Fruit fly (Drosophila melanogaster): ENCODE results near the gene CG2444.

CG2444 gene

DNA sequence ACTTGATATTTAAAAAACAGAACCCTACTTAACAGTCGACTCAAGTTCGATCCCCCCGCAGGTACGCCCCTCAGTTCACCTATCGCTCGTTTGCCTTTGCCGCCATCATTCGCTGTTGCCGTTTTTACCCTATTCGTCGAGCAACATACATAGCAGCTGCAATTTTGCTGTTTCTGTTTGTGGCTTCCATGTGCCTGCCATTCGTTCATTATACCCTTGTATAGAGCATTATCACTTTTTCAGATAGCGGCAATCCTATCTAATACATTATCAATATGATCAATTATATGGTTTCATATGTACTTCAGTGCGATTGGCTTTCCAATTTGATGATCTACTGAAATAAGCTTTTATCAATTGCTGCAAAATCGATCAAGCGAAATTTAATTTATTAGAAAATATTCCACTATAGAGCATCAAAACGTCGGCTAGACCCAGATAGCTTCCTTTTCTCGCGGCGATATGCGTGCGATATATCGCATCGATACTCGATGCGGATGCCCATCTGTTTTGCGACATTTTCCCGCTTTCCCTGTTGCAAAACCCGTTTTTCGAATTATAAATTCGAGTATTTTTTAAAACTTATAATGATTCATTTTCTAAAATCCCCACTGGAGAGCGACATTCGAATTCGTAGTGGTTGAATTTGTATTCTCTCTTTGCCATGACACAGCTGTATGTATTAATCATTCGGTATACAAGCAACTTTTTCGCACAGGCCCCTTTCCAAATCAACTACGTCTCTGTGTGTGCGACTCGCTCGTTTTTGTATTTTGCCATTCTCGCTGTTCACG is 11.0 kb upstream of the CG2444 start:
- TF ChIP-seq CG32121 (GFP tag; IDR thresholded peaks at IDR 0.05), result peak; percentile 86
- TF ChIP-seq Snoo (tag; optimal IDR thresholded peaks at IDR 0.05), result peak; percentile 89
- peak; percentile 81 for TF ChIP-seq gl (tag; optimal IDR thresholded peaks at IDR 0.05)
- TF ChIP-seq CG9948 (tag; optimal IDR thresholded peaks at IDR 0.05), result peak; percentile 89
- peak; percentile 91 for TF ChIP-seq fd96Ca (GFP tag; IDR thresholded peaks at IDR 0.05)
- TF ChIP-seq CG8301 (tag; optimal IDR thresholded peaks at IDR 0.05), result peak; percentile 93
- peak; percentile 95 for TF ChIP-seq CG14655 (GFP tag; optimal IDR thresholded peaks at IDR 0.05)
- TF ChIP-seq CG15710 (tag; optimal IDR thresholded peaks at IDR 0.05), result peak; percentile 90
- peak; percentile 85 for TF ChIP-seq Pif1A (GFP tag; optimal IDR thresholded peaks at IDR 0.05)
- TF ChIP-seq CG13204 (GFP tag; optimal IDR thresholded peaks at IDR 0.05), result peak; percentile 79
- peak; percentile 76 for TF ChIP-seq CG4496 (GFP tag; IDR thresholded peaks at IDR 0.05)
- TF ChIP-seq Pif1B (GFP tag; optimal IDR thresholded peaks at IDR 0.05), result peak; percentile 94
- TF ChIP-seq rn (GFP tag; IDR thresholded peaks at IDR 0.05), result peak; percentile 61
- TF ChIP-seq D1 (tag; optimal IDR thresholded peaks at IDR 0.05), result peak; percentile 87
- no peak for TF ChIP-seq EcR (GFP tag; optimal IDR thresholded peaks at IDR 0.05)
- peak; percentile 88 for TF ChIP-seq CG34367 (tag; optimal IDR thresholded peaks at IDR 0.05)
- peak; percentile 88 for TF ChIP-seq CG17806 (tag; optimal IDR thresholded peaks at IDR 0.05)
- TF ChIP-seq CG10348 (GFP tag; IDR thresholded peaks at IDR 0.05), result peak; percentile 56
- TF ChIP-seq Ets98B (GFP tag; IDR thresholded peaks at IDR 0.05), result peak; percentile 58
- TF ChIP-seq CG12605 (GFP tag; IDR thresholded peaks at IDR 0.05), result peak; percentile 78
- peak; percentile 95 for TF ChIP-seq CG8159 (tag; optimal IDR thresholded peaks at IDR 0.05)

DNA sequence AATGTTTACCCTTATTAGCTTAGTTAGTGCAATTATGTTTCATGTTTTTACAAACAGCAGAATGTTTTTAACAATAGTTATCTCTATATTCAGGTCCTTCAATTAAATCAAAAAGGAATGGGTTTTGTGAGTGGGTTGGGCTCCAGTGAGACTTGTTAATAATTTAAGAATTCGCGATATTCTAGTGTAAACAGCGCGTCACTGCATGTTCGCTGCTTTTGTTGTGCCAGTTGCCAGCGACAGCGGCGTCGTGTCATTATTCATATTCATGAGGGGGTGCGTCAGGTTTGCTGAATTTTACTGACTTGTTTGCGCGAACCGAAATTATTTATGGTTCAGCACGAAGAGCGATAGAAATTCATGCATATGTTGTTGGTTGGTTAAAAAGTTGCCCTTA is 10.2 kb upstream of the CG2444 start, which contains the start of gene Amun:
TSS of gene Amun (minus strand) at position 303 of the 397 bp plus-strand sequence.
- peak; percentile 52 for TF ChIP-seq CG14655 (GFP tag; optimal IDR thresholded peaks at IDR 0.05)
- TF ChIP-seq D1 (tag; optimal IDR thresholded peaks at IDR 0.05), result peak; percentile 22
- TF ChIP-seq CG32121 (GFP tag; IDR thresholded peaks at IDR 0.05), result no peak
- no peak for TF ChIP-seq gl (tag; optimal IDR thresholded peaks at IDR 0.05)
- no peak for TF ChIP-seq rn (GFP tag; IDR thresholded peaks at IDR 0.05)
- no peak for TF ChIP-seq CG10348 (GFP tag; IDR thresholded peaks at IDR 0.05)
- TF ChIP-seq Snoo (tag; optimal IDR thresholded peaks at IDR 0.05), result peak; percentile 19
- TF ChIP-seq Pif1A (GFP tag; optimal IDR thresholded peaks at IDR 0.05), result peak; percentile 45
- TF ChIP-seq CG9948 (tag; optimal IDR thresholded peaks at IDR 0.05), result peak; percentile 44
- TF ChIP-seq CG13204 (GFP tag; optimal IDR thresholded peaks at IDR 0.05), result no peak
- peak; percentile 43 for TF ChIP-seq CG8159 (tag; optimal IDR thresholded peaks at IDR 0.05)
- TF ChIP-seq fd96Ca (GFP tag; IDR thresholded peaks at IDR 0.05), result no peak; the same call in none of the 3 replicates
- peak; percentile 34 for TF ChIP-seq Pif1B (GFP tag; optimal IDR thresholded peaks at IDR 0.05)
- TF ChIP-seq EcR (GFP tag; optimal IDR thresholded peaks at IDR 0.05), result no peak
- peak; percentile 31 for TF ChIP-seq CG4496 (GFP tag; IDR thresholded peaks at IDR 0.05)
- peak; percentile 52 for TF ChIP-seq CG15710 (tag; optimal IDR thresholded peaks at IDR 0.05)
- TF ChIP-seq CG17806 (tag; optimal IDR thresholded peaks at IDR 0.05), result peak; percentile 47
- peak; percentile 57 for TF ChIP-seq CG8301 (tag; optimal IDR thresholded peaks at IDR 0.05)
- TF ChIP-seq Ets98B (GFP tag; IDR thresholded peaks at IDR 0.05), result no peak
- no peak for TF ChIP-seq CG34367 (tag; optimal IDR thresholded peaks at IDR 0.05)
- TF ChIP-seq CG12605 (GFP tag; IDR thresholded peaks at IDR 0.05), result no peak

DNA sequence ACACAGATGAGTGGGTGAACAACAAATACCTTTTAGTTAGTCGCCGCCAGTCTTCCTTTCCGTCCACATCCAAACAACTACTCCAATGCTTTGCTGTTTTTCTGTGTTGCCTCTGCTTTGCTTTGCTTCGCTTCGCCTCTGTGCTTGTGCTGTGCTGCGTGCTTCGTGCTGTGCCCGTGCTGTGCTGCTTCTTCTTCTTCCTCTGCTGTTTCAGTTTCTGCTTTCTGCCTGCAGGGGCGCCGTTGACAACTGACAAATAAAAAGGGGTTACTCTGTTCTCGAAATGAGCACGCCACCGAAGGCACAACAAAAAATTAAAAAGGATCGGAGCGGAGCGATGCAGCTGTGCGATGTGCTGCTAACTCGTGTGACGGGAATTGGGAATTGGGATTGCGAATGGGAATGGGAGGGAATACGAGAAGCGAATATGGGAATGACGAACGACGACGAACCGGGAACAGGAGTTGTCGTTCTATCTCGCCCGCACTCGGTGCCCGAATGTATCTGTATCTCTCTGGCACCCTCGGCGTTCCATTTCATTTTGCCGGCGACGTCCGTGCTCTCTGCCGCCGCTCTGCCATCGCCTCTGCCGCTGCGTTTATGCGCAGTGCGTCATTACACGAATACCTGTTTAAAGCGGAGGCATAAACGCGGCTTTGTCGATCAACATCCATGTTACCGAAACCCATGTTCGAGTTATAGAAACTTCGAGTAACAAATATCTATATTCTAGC is 9.6 kb upstream of the CG2444 start:
- peak; percentile 59 for TF ChIP-seq Pif1B (GFP tag; optimal IDR thresholded peaks at IDR 0.05)
- TF ChIP-seq CG4496 (GFP tag; IDR thresholded peaks at IDR 0.05), result peak; percentile 86; the same call in 2 of the 3 replicates
- no peak for TF ChIP-seq CG8301 (tag; optimal IDR thresholded peaks at IDR 0.05)
- peak; percentile 74 for TF ChIP-seq fd96Ca (GFP tag; IDR thresholded peaks at IDR 0.05)
- TF ChIP-seq CG32121 (GFP tag; IDR thresholded peaks at IDR 0.05), result peak; percentile 66
- peak; percentile 3 for TF ChIP-seq Pif1A (GFP tag; optimal IDR thresholded peaks at IDR 0.05)
- TF ChIP-seq CG13204 (GFP tag; optimal IDR thresholded peaks at IDR 0.05), result peak; percentile 8
- TF ChIP-seq CG15710 (tag; optimal IDR thresholded peaks at IDR 0.05), result no peak
- no peak for TF ChIP-seq CG34367 (tag; optimal IDR thresholded peaks at IDR 0.05)
- peak; percentile 38; the same call in 1 of the 2 replicates for TF ChIP-seq rn (GFP tag; IDR thresholded peaks at IDR 0.05)
- peak; percentile 75 for TF ChIP-seq Ets98B (GFP tag; IDR thresholded peaks at IDR 0.05)
- no peak for TF ChIP-seq CG8159 (tag; optimal IDR thresholded peaks at IDR 0.05)
- peak; percentile 37 for TF ChIP-seq CG17806 (tag; optimal IDR thresholded peaks at IDR 0.05)

DNA sequence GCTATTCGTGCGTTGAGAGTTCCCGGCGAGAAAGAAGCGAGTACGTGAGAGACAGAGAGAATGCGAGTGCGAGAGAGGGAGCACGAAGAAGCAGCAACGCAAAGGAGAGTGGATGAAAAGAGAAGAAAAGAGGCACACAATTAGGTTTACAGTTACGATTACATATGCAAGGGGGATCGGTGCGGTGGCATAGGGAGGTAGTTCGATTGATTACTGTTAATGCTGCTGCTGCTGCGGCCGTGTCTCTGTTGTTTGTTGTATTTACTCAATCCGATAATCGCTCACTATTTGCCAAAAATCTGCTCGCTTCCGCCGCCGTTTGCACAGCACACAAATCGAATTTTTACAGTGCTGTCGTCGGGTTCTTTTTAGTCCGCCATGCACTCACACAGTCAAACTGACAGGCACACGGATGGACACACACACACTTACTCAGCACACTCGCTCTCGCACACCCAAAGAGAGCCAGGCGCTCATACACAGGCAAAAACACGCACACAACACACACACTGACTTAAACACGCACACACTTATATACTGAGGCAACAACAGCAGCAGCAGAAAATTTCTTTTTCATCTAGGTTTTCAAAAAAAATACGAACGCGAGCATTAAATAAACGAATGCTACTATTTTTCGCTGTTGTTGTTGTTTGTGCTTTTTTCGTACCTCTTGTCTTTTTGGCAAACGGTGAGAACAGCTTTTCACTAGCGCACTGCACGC is 8.9 kb upstream of the CG2444 start:
- TF ChIP-seq CG34367 (tag; optimal IDR thresholded peaks at IDR 0.05), result peak; percentile 18
- no peak for TF ChIP-seq Pif1A (GFP tag; optimal IDR thresholded peaks at IDR 0.05)
- TF ChIP-seq Ets98B (GFP tag; IDR thresholded peaks at IDR 0.05), result no peak; the same call in 1 of the 2 replicates
- TF ChIP-seq CG8301 (tag; optimal IDR thresholded peaks at IDR 0.05), result peak; percentile 22
- peak; percentile 27 for TF ChIP-seq CG15710 (tag; optimal IDR thresholded peaks at IDR 0.05)
- TF ChIP-seq fd96Ca (GFP tag; IDR thresholded peaks at IDR 0.05), result peak; percentile 55; the same call in 1 of the 3 replicates
- TF ChIP-seq CG4496 (GFP tag; IDR thresholded peaks at IDR 0.05), result peak; percentile 59; the same call in 1 of the 3 replicates
- TF ChIP-seq gl (tag; optimal IDR thresholded peaks at IDR 0.05), result peak; percentile 8
- TF ChIP-seq CG12605 (GFP tag; IDR thresholded peaks at IDR 0.05), result no peak; the same call in 1 of the 2 replicates
- TF ChIP-seq CG8159 (tag; optimal IDR thresholded peaks at IDR 0.05), result peak; percentile 35
- peak; percentile 0 for TF ChIP-seq EcR (GFP tag; optimal IDR thresholded peaks at IDR 0.05)
- TF ChIP-seq CG13204 (GFP tag; optimal IDR thresholded peaks at IDR 0.05), result peak; percentile 40
- TF ChIP-seq Pif1B (GFP tag; optimal IDR thresholded peaks at IDR 0.05), result no peak
- TF ChIP-seq CG10348 (GFP tag; IDR thresholded peaks at IDR 0.05), result no peak
- no peak for TF ChIP-seq D1 (tag; optimal IDR thresholded peaks at IDR 0.05)
- TF ChIP-seq CG14655 (GFP tag; optimal IDR thresholded peaks at IDR 0.05), result peak; percentile 59

All from whole organism, pupa.